Worm (Caenorhabditis elegans) whole organism, L2 larva: ENCODE data around the gene swm-1.

Experiments used
- F13H6.1 ChIP-seq: sonication (generic microtip); optimal IDR thresholded peaks from 2 replicates; lab custom pipeline; 2016; ENCODE audit warnings: missing genetic modification characterization, missing compliant biosample characterization
- R02D3.7 ChIP-seq: fragments of 150-350 bp; optimal IDR thresholded peaks from 2 replicates; lab custom pipeline; 2014; ENCODE audit warnings: missing biosample characterization, missing genetic modification characterization
- alr-1 ChIP-seq: fragments of 150-350 bp; optimal IDR thresholded peaks from 2 replicates; lab custom pipeline; 2014; ENCODE audit warnings: missing biosample characterization, missing genetic modification characterization
- ama-1 ChIP-seq: fragments of 150-350 bp; optimal IDR thresholded peaks from 2 replicates; lab custom pipeline; 2018; ENCODE audit warnings: inconsistent platforms
- blmp-1 ChIP-seq: sonication (generic microtip); optimal IDR thresholded peaks from 2 replicates; lab custom pipeline; 2017; ENCODE audit warnings: missing genetic modification characterization, mild to moderate bottlenecking, missing compliant biosample characterization, antibody characterized with exemption, moderate library complexity; ENCODE audit not compliant: insufficient read depth
- ceh-16 ChIP-seq: fragments of 150-350 bp; optimal IDR thresholded peaks from 2 replicates; lab custom pipeline; 2014; ENCODE audit warnings: missing biosample characterization, missing genetic modification characterization
- crh-2 ChIP-seq: sonication (generic microtip); optimal IDR thresholded peaks from 2 replicates; lab custom pipeline; 2017; ENCODE audit warnings: missing biosample characterization, missing genetic modification characterization
- egl-27 ChIP-seq: sonication (generic microtip); optimal IDR thresholded peaks from 3 replicates; lab custom pipeline; 2017; ENCODE audit warnings: missing biosample characterization, missing genetic modification reagents, missing genetic modification characterization
- elt-1 ChIP-seq: fragments of 150-350 bp; optimal IDR thresholded peaks from 2 replicates; lab custom pipeline; 2014; ENCODE audit warnings: missing biosample characterization, missing genetic modification characterization
- gmeb-1 ChIP-seq: fragments of 150-350 bp; optimal IDR thresholded peaks from 2 replicates; lab custom pipeline; 2014; ENCODE audit warnings: missing biosample characterization, missing genetic modification characterization
- lin-11 ChIP-seq: fragments of 150-350 bp; sonication (generic microtip); optimal IDR thresholded peaks from 2 replicates; lab custom pipeline; 2014; ENCODE audit warnings: missing biosample characterization, missing genetic modification characterization, inconsistent platforms, mixed read lengths
- lin-13 ChIP-seq: fragments of 150-350 bp; optimal IDR thresholded peaks from 2 replicates; lab custom pipeline; 2014; ENCODE audit warnings: missing biosample characterization, missing genetic modification reagents, missing genetic modification characterization
- lin-39 ChIP-seq: fragments of 150-350 bp; optimal IDR thresholded peaks from 2 replicates; lab custom pipeline; 2014; ENCODE audit warnings: missing biosample characterization, missing genetic modification reagents, missing genetic modification characterization
- lsy-2 ChIP-seq, 2 experiments: fragments of 150-350 bp in 1 of 2; sonication (generic microtip) in 1 of 2; optimal IDR thresholded peaks; 2 replicates each; lab custom pipeline; 2014 to 2017; ENCODE audit warnings: missing biosample characterization in 2 of 2, missing genetic modification characterization in 2 of 2
- mab-5 ChIP-seq: fragments of 150-350 bp; optimal IDR thresholded peaks from 2 replicates; lab custom pipeline; 2014; ENCODE audit warnings: missing biosample characterization, missing genetic modification characterization
- mbf-1 ChIP-seq: sonication (generic microtip); optimal IDR thresholded peaks from 2 replicates; lab custom pipeline; 2017; ENCODE audit warnings: missing biosample characterization, missing genetic modification characterization
- mdl-1 ChIP-seq, 2 experiments: fragments of 150-350 bp in 1 of 2; sonication (generic microtip) in 1 of 2; optimal IDR thresholded peaks; 2 replicates each; lab custom pipeline; 2017; ENCODE audit warnings: missing biosample characterization in 2 of 2, missing genetic modification characterization in 2 of 2
- nhr-11 ChIP-seq: fragments of 150-350 bp; optimal IDR thresholded peaks from 2 replicates; lab custom pipeline; 2014; ENCODE audit warnings: missing biosample characterization, missing genetic modification characterization
- nhr-12 ChIP-seq: fragments of 150-350 bp; optimal IDR thresholded peaks from 2 replicates; lab custom pipeline; 2014; ENCODE audit warnings: missing biosample characterization, missing genetic modification characterization
- nhr-129 ChIP-seq: fragments of 150-350 bp; optimal IDR thresholded peaks from 2 replicates; lab custom pipeline; 2014; ENCODE audit warnings: missing biosample characterization, missing genetic modification characterization
- nhr-21 ChIP-seq: fragments of 150-350 bp; optimal IDR thresholded peaks from 2 replicates; lab custom pipeline; 2014; ENCODE audit warnings: missing biosample characterization, missing genetic modification characterization
- nhr-237 ChIP-seq: fragments of 150-350 bp; optimal IDR thresholded peaks from 2 replicates; lab custom pipeline; 2014; ENCODE audit warnings: missing biosample characterization, missing genetic modification characterization
- nhr-25 ChIP-seq: fragments of 150-350 bp; sonication (generic microtip); optimal IDR thresholded peaks from 3 replicates; lab custom pipeline; 2014; ENCODE audit warnings: missing biosample characterization, missing genetic modification characterization
- nhr-6 ChIP-seq: fragments of 150-350 bp; optimal IDR thresholded peaks from 2 replicates; lab custom pipeline; 2014; ENCODE audit warnings: missing biosample characterization, missing genetic modification characterization
- nhr-77 ChIP-seq: fragments of 150-350 bp; optimal IDR thresholded peaks from 2 replicates; lab custom pipeline; 2014; ENCODE audit warnings: missing biosample characterization, missing genetic modification characterization
- peb-1 ChIP-seq: fragments of 150-350 bp; optimal IDR thresholded peaks from 2 replicates; lab custom pipeline; 2014; ENCODE audit warnings: missing biosample characterization, missing genetic modification characterization
- sem-4 ChIP-seq: fragments of 150-350 bp; optimal IDR thresholded peaks from 2 replicates; lab custom pipeline; 2014; ENCODE audit warnings: missing biosample characterization, missing genetic modification reagents, missing genetic modification characterization
- sma-3 ChIP-seq: sonication (generic microtip); optimal IDR thresholded peaks from 2 replicates; lab custom pipeline; 2016; ENCODE audit warnings: missing genetic modification reagents, missing genetic modification characterization, missing compliant biosample characterization
- sma-9 ChIP-seq, 2 experiments: fragments of 150-350 bp in 1 of 2; sonication (generic microtip) in 1 of 2; optimal IDR thresholded peaks; 2 replicates each; lab custom pipeline; 2014 to 2016; ENCODE audit warnings: missing genetic modification characterization in 2 of 2, mild to moderate bottlenecking in 1 of 2, missing biosample characterization in 1 of 2, missing compliant biosample characterization in 1 of 2, missing genetic modification reagents in 1 of 2, moderate library complexity in 1 of 2
- snpc-4 ChIP-seq: fragments of 150-350 bp; optimal IDR thresholded peaks from 2 replicates; lab custom pipeline; 2014; ENCODE audit warnings: missing biosample characterization, missing genetic modification characterization
- unc-55 ChIP-seq: fragments of 150-350 bp; sonication (generic microtip); optimal IDR thresholded peaks from 3 replicates; lab custom pipeline; 2014; ENCODE audit warnings: missing biosample characterization, missing genetic modification reagents, missing genetic modification characterization
- ztf-11 ChIP-seq: sonication (generic microtip); optimal IDR thresholded peaks from 2 replicates; lab custom pipeline; 2017; ENCODE audit warnings: missing biosample characterization, missing genetic modification characterization
- ztf-4 ChIP-seq: fragments of 150-350 bp; optimal IDR thresholded peaks from 2 replicates; lab custom pipeline; 2014; ENCODE audit warnings: missing biosample characterization, missing genetic modification characterization

Gene swm-1

ce11 chrV:9078067-9078581 is 23.5 kb upstream of the swm-1 start:
- TF ChIP-seq nhr-77 (no peak), nhr-25 (peak; percentile 6)
- TF ChIP-seq, all 48 proteins: peak for 1

DNA sequence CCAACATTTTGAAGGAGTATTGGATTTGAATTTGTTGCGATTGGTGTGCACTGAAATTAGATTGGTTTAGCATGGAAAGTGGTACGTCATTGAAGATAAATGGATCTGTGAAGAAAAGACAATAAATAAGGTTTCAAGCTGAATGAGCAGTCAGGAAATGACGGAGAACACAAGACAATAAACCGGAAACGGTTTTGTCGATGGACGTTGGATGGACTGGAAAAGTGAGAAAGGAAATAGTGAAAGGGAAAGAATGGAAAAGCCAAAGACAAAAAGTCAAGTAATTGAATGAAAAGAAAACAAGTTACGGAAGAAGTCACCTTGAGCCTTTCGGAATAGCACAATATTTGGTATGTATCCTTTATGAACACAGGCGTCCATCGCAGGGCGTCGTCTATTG is 21.6 kb upstream of the swm-1 start, which contains the start of gene T27E4.7:
T27E4.7 (minus strand) TSS at position 50 of the 400 bp plus-strand sequence.
- TF ChIP-seq egl-27 = no peak
- TF ChIP-seq lsy-2 (tag; optimal IDR thresholded peaks at IDR 0.05; lab: Kevin White, UChicago) = no peak
- TF ChIP-seq elt-1 (tag; lab: Kevin White, UChicago) = no peak
- TF ChIP-seq lin-39 (tag; lab: Kevin White, UChicago) = no peak
- TF ChIP-seq alr-1 (tag; lab: Kevin White, UChicago) = no peak
- TF ChIP-seq ztf-11 = no peak
- no peak for TF ChIP-seq mdl-1 (tag; optimal IDR thresholded peaks at IDR 0.05; lab: Kevin White, UChicago)
- TF ChIP-seq ama-1 (lab: Kevin White, UChicago) = no peak
- TF ChIP-seq R02D3.7 = no peak
- no peak for TF ChIP-seq nhr-129 (tag; lab: Kevin White, UChicago)
- no peak for TF ChIP-seq peb-1 (tag; lab: Kevin White, UChicago)
- TF ChIP-seq lin-11 (tag; lab: Kevin White, UChicago) = no peak
- no peak for TF ChIP-seq lin-13
- TF ChIP-seq ceh-16 (tag; lab: Kevin White, UChicago) = no peak
- no peak for TF ChIP-seq nhr-12

DNA sequence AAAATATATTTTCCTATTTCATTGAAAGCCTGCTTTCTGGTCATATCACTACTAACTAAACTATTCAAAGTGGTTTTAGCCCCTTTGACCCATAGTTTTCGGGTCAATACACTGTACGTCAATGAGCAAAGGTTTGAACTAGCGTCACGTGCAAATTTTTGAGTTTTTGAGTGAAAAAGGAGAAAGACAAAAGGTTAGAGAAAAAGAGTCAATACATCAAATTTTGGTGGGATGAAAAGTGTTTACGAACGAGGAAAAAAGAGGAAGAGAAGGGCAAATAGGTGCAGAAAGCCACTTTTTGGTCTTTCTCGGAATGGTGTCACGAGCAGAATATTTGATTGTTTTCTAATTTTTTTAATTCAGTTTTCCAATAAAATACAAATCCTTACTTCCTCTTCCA is 21.2 kb upstream of the swm-1 start:
- TF ChIP-seq unc-55 (GFP tag; lab: Kevin White, UChicago) = peak; percentile 15
- peak; percentile 13 to 17 for TF ChIP-seq mdl-1 (tag; optimal IDR thresholded peaks at IDR 0.05; lab: Kevin White, UChicago)
- peak; percentile 24 for TF ChIP-seq ama-1 (lab: Kevin White, UChicago)
- TF ChIP-seq sma-9 (GFP tag; optimal IDR thresholded peaks at IDR 0.05; lab: Kevin White, UChicago) = peak; percentile 60
- TF ChIP-seq sma-9 (tag; optimal IDR thresholded peaks at IDR 0.05; lab: Kevin White, UChicago) = no peak
- TF ChIP-seq nhr-129 (tag; lab: Kevin White, UChicago) = peak; percentile 54
- TF ChIP-seq crh-2 = peak; percentile 2
- TF ChIP-seq F13H6.1 = peak; percentile 38
- no peak for TF ChIP-seq blmp-1 (tag; lab: Kevin White, UChicago)
- no peak for TF ChIP-seq mab-5

DNA sequence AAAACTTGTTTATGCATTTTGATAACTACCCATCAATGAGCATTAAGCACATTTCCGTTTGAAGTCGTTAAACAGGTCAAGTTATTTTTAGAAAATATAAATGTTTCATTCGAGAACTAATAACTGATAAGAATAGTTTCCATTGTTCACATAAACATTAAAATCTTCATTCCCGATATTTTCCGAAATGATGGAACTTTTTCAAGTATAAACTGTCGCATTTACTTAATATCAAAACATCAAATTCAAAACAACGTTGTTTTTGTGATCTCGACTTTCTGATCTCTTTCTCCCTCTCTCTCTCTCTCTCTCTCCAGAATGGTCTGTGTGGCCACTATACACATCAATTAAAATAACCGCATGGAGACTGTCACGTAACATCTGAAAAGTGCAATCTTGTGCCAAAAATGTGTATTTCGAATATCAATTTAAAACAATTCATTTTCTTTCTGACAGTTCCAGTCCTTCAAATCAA is 19.7 kb upstream of the swm-1 start:
- TF ChIP-seq lin-11 (tag; lab: Kevin White, UChicago) (no peak), mbf-1 (tag; lab: Kevin White, UChicago) (no peak), sem-4 (tag; lab: Kevin White, UChicago) (no peak), nhr-129 (tag; lab: Kevin White, UChicago) (peak; percentile 11), blmp-1 (tag; lab: Kevin White, UChicago) (peak; percentile 7), nhr-6 (tag; lab: Kevin White, UChicago) (peak; percentile 36), nhr-21 (tag; lab: Kevin White, UChicago) (peak; percentile 13), lsy-2 (tag; optimal IDR thresholded peaks at IDR 0.05; lab: Kevin White, UChicago) (peak in 1 of 2 experiments; percentile 37), elt-1 (tag; lab: Kevin White, UChicago) (no peak), nhr-237 (no peak), sma-9 (GFP tag; optimal IDR thresholded peaks at IDR 0.05; lab: Kevin White, UChicago) (peak; percentile 35), sma-9 (tag; optimal IDR thresholded peaks at IDR 0.05; lab: Kevin White, UChicago) (no peak), gmeb-1 (tag; lab: Kevin White, UChicago) (no peak), mdl-1 (tag; optimal IDR thresholded peaks at IDR 0.05; lab: Kevin White, UChicago) (peak in 1 of 2 experiments; percentile 6), crh-2 (peak; percentile 38), ztf-4 (tag; lab: Kevin White, UChicago) (peak; percentile 19), nhr-25 (peak; percentile 0), R02D3.7 (no peak), nhr-11 (no peak), sma-3 (GFP tag; lab: Kevin White, UChicago) (peak; percentile 46), snpc-4 (tag; lab: Kevin White, UChicago) (no peak), ama-1 (lab: Kevin White, UChicago) (peak; percentile 73)
